Fruit fly (Drosophila melanogaster): ENCODE measurements around the gene bif.

bif gene

dm6 chrX:11683480-11683879 is 4.7 kb downstream of the bif start (continued):
- TF ChIP-seq CG2875 (GFP tag; optimal IDR thresholded peaks at IDR 0.05) (no peak), Kr (GFP tag; optimal IDR thresholded peaks at IDR 0.05) (no peak), CG11085 (GFP tag; IDR thresholded peaks at IDR 0.05) (no peak), Oli (tag; optimal IDR thresholded peaks at IDR 0.05) (no peak), danr (GFP tag; IDR thresholded peaks at IDR 0.05) (no peak), al (GFP tag; IDR thresholded peaks at IDR 0.05) (no peak), CG8765 (GFP tag; IDR thresholded peaks at IDR 0.05) (no peak), sens (GFP tag) (peak; percentile 18), stc (GFP tag; IDR thresholded peaks at IDR 0.05) (no peak), Bgb (GFP tag; IDR thresholded peaks at IDR 0.05; ENCODE audit: partially characterized antibody) (0 out of 2 replicates have a peak, but pooled peaks have one; percentile 11), Taf1 (GFP tag; IDR thresholded peaks at IDR 0.05) (no peak), bbx (GFP tag; IDR thresholded peaks at IDR 0.05; ENCODE audit: partially characterized antibody) (no peak), CG18619 (GFP tag; optimal IDR thresholded peaks at IDR 0.05) (no peak), slp2 (GFP tag; optimal IDR thresholded peaks at IDR 0.05) (no peak), CTCF (GFP tag; optimal IDR thresholded peaks at IDR 0.05) (no peak), cg (GFP tag; optimal IDR thresholded peaks at IDR 0.05) (no peak), CG3995 (GFP tag; optimal IDR thresholded peaks at IDR 0.05) (no peak), CG10274 (GFP tag; optimal IDR thresholded peaks at IDR 0.05) (no peak), CG17359 (tag; optimal IDR thresholded peaks at IDR 0.05) (no peak), CG16863 (GFP tag; optimal IDR thresholded peaks at IDR 0.05) (no peak), Eip74EF (GFP tag; optimal IDR thresholded peaks at IDR 0.05) (no peak), knrl (GFP tag; IDR thresholded peaks at IDR 0.05; ENCODE audit: partially characterized antibody) (no peak), CG7556 (GFP tag; optimal IDR thresholded peaks at IDR 0.05) (no peak), CG3281 (GFP tag; optimal IDR thresholded peaks at IDR 0.05) (no peak), Hr3 (GFP tag; optimal IDR thresholded peaks at IDR 0.05) (no peak), caup (GFP tag; optimal IDR thresholded peaks at IDR 0.05; ENCODE audit: severe bottlenecking) (peak; percentile 6), CG13894 (tag; optimal IDR thresholded peaks at IDR 0.05) (no peak), nmo (GFP tag; optimal IDR thresholded peaks at IDR 0.05) (no peak), CG2202 (tag; optimal IDR thresholded peaks at IDR 0.05) (no peak), CG8478 (optimal IDR thresholded peaks at IDR 0.05) (no peak), Sox100B (GFP tag; optimal IDR thresholded peaks at IDR 0.05) (no peak), MBD-R2 (GFP tag; IDR thresholded peaks at IDR 0.05) (no peak), Blimp-1 (GFP tag; optimal IDR thresholded peaks at IDR 0.05) (no peak), CG32767 (GFP tag; IDR thresholded peaks at IDR 0.05) (no peak), CG4707 (GFP tag; optimal IDR thresholded peaks at IDR 0.05) (no peak), CoRest (tag; optimal IDR thresholded peaks at IDR 0.05) (no peak), CG34422 (GFP tag; IDR thresholded peaks at IDR 0.05) (no peak; the same call in 2 of the 3 replicates), peb (GFP tag; IDR thresholded peaks at IDR 0.05) (no peak), CG11695 (GFP tag; IDR thresholded peaks at IDR 0.05) (no peak), CG11247 (GFP tag; IDR thresholded peaks at IDR 0.05) (no peak), da (GFP tag; optimal IDR thresholded peaks at IDR 0.05) (no peak), CG4360 (GFP tag; IDR thresholded peaks at IDR 0.05) (peak; percentile 51; the same call in 1 of the 2 replicates), lmd (GFP tag; IDR thresholded peaks at IDR 0.05) (no peak), hb (GFP tag; IDR thresholded peaks at IDR 0.05; ENCODE audit: partially characterized antibody) (no peak), Neu2 (GFP tag; optimal IDR thresholded peaks at IDR 0.05; ENCODE audit: borderline replicate concordance) (no peak), TFAM (GFP tag; optimal IDR thresholded peaks at IDR 0.05) (no peak), ken (GFP tag; IDR thresholded peaks at IDR 0.05) (no peak)

Measured in whole organism, embryonic.